Worm (Caenorhabditis elegans): Measurements from ENCODE around the gene T26C5.4.

T26C5.4 gene

DNA sequence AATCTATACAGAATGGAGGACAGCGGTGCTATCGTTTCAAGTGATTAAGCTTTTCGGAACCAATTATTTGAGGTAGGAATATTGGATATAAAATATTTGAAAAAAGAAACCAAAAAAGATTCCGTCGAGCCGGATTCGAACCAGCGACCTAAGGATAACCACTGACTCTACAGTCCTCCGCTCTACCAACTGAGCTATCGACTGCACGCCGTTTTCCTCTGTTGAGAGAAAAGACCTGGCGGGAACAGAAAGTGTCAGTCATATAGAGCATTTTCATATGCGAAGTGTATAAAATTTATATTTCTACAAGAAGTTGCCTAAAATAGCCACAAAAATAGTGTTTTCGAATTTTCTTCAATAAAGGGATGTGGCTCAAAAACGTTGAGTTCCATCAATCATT is 38.6 kb downstream of the T26C5.4 start (continued):
- TF ChIP-seq tbp1 (GFP tag; optimal IDR thresholded peaks at IDR 0.05) (peak; percentile 95), cebp-1 (GFP tag; IDR thresholded peaks at IDR 0.05) (no peak), cebp-1 (tag; optimal IDR thresholded peaks at IDR 0.05) (no peak), sea-2 (GFP tag; IDR thresholded peaks at IDR 0.05) (no peak), lag-1 (GFP tag; IDR thresholded peaks at IDR 0.05) (no peak), mxl-1 (tag; optimal IDR thresholded peaks at IDR 0.05) (peak; percentile 16), ztf-6 (GFP tag; IDR thresholded peaks at IDR 0.05) (no peak), snpc-4 (GFP tag; optimal IDR thresholded peaks at IDR 0.05) (peak; percentile 90), snpc-4 (tag; optimal IDR thresholded peaks at IDR 0.05) (peak; percentile 95 to 97 (median 96)), rec-8 (tag; optimal IDR thresholded peaks at IDR 0.05) (no peak), sdz-38 (tag; optimal IDR thresholded peaks at IDR 0.05) (no peak), die-1 (tag; optimal IDR thresholded peaks at IDR 0.05) (peak; percentile 69), rpc-1 (optimal IDR thresholded peaks at IDR 0.05) (peak; percentile 65), rpc-1 (tag; optimal IDR thresholded peaks at IDR 0.05) (peak; percentile 81), lin-26 (GFP tag; IDR thresholded peaks at IDR 0.05) (peak; percentile 71; the same call in 1 of the 2 replicates), rcor-1 (GFP tag; IDR thresholded peaks at IDR 0.05) (peak; percentile 59; the same call in 1 of the 2 replicates), nhr-27 (tag; optimal IDR thresholded peaks at IDR 0.05) (no peak), K12H6.12 (tag; optimal IDR thresholded peaks at IDR 0.05) (no peak), Y53G8AR.9 (GFP tag; conservative IDR thresholded peaks at IDR 0.05) (no peak), bed-2 (GFP tag; IDR thresholded peaks at IDR 0.05) (no peak), lin-54 (GFP tag; optimal IDR thresholded peaks at IDR 0.05) (peak; percentile 75), nhr-80 (tag; optimal IDR thresholded peaks at IDR 0.05) (peak; percentile 28), aptf-3 (GFP tag; IDR thresholded peaks at IDR 0.05) (no peak), dpl-1 (GFP tag; optimal IDR thresholded peaks at IDR 0.05) (no peak), lsl-1 (GFP tag; optimal IDR thresholded peaks at IDR 0.05) (peak; percentile 67), pbrm-1 (GFP tag; IDR thresholded peaks at IDR 0.05) (0 out of 2 replicates have a peak, but pooled peaks have one; percentile 35), hmg-20 (GFP tag; IDR thresholded peaks at IDR 0.05) (peak; percentile 68; the same call in 1 of the 2 replicates), hrde-1 (tag; optimal IDR thresholded peaks at IDR 0.05; ENCODE audit: borderline replicate concordance) (peak; percentile 19), F22D6.2 (tag; optimal IDR thresholded peaks at IDR 0.05) (no peak), hlh-26 (GFP tag; conservative IDR thresholded peaks at IDR 0.05) (no peak), hsf-1 (GFP tag; IDR thresholded peaks at IDR 0.05) (no peak; the same call in 1 of the 2 replicates), ztf-22 (GFP tag; optimal IDR thresholded peaks at IDR 0.05) (no peak), dpff-1 (tag; optimal IDR thresholded peaks at IDR 0.05) (no peak), him-1 (tag; optimal IDR thresholded peaks at IDR 0.05) (peak; percentile 81), ceh-91 (GFP tag; IDR thresholded peaks at IDR 0.05) (no peak), mes-4 (tag; optimal IDR thresholded peaks at IDR 0.05) (peak; percentile 24), ekl-4 (GFP tag; IDR thresholded peaks at IDR 0.05) (peak; percentile 61), F33H1.4 (GFP tag; IDR thresholded peaks at IDR 0.05) (peak; percentile 77), tlf-1 (GFP tag; optimal IDR thresholded peaks at IDR 0.05) (no peak), F55B11.4 (tag; optimal IDR thresholded peaks at IDR 0.05; ENCODE audit: borderline replicate concordance, insufficient read depth) (no peak), egrh-3 (GFP tag; IDR thresholded peaks at IDR 0.05) (no peak), lin-40 (tag; optimal IDR thresholded peaks at IDR 0.05) (no peak), madf-8 (GFP tag; conservative IDR thresholded peaks at IDR 0.05) (no peak; the same call in 1 of the 2 replicates), attf-3 (GFP tag; conservative IDR thresholded peaks at IDR 0.05) (peak; percentile 62), nfya-2 (GFP tag; IDR thresholded peaks at IDR 0.05) (no peak), let-607 (tag; optimal IDR thresholded peaks at IDR 0.05) (peak in 1 of 2 experiments; percentile 31), ztf-26 (tag; optimal IDR thresholded peaks at IDR 0.05) (no peak), K11D2.4 (GFP tag; IDR thresholded peaks at IDR 0.05) (no peak), hlh-12 (tag; optimal IDR thresholded peaks at IDR 0.05) (no peak), T07F8.4 (tag; optimal IDR thresholded peaks at IDR 0.05) (peak; percentile 3)
